Fruit fly (Drosophila melanogaster) whole organism, embryonic: ENCODE data around the gene CG31174.

Source experiments
- CG10959 ChIP-seq: fragments of 200-800 bp; sonication (Bioruptor generic); IDR thresholded peaks from 2 replicates; pipeline ENCODE4 v1.3.6; 2022; ENCODE audit warnings: missing biosample characterization, missing genetic modification characterization
- CG11723 ChIP-seq: fragments of 200-800 bp; sonication (Bioruptor generic); optimal IDR thresholded peaks from 2 replicates; lab custom pipeline; 2017; ENCODE audit warnings: missing biosample characterization, mild to moderate bottlenecking, missing genetic modification characterization
- CG1233 ChIP-seq: fragments of 200-800 bp; sonication (Bioruptor generic); optimal IDR thresholded peaks from 4 replicates; lab custom pipeline; 2018; ENCODE audit warnings: missing biosample characterization, mild to moderate bottlenecking, missing genetic modification characterization
- CG12942 ChIP-seq: fragments of 200-800 bp; sonication (Bioruptor generic); optimal IDR thresholded peaks from 3 replicates; lab custom pipeline; 2016; ENCODE audit warnings: missing biosample characterization, missing genetic modification characterization
- CG13123 ChIP-seq: fragments of 200-800 bp; sonication (Bioruptor generic); optimal IDR thresholded peaks from 2 replicates; lab custom pipeline; 2016; ENCODE audit warnings: missing biosample characterization, missing genetic modification characterization
- CG15479 ChIP-seq: fragments of 200-800 bp; sonication (Bioruptor generic); optimal IDR thresholded peaks from 3 replicates; lab custom pipeline; 2019; ENCODE audit warnings: missing biosample characterization, mild to moderate bottlenecking, missing genetic modification characterization, moderate library complexity
- CG17359 ChIP-seq: fragments of 200-800 bp; sonication (Bioruptor generic); optimal IDR thresholded peaks from 3 replicates; lab custom pipeline; 2018; ENCODE audit warnings: missing biosample characterization, mild to moderate bottlenecking, missing genetic modification characterization, moderate library complexity
- CG17385 ChIP-seq: fragments of 200-800 bp; sonication (Bioruptor generic); optimal IDR thresholded peaks from 3 replicates; lab custom pipeline; 2018; ENCODE audit warnings: missing biosample characterization, mild to moderate bottlenecking, missing genetic modification characterization
- CG2120 ChIP-seq: fragments of 200-800 bp; sonication (Bioruptor generic); optimal IDR thresholded peaks from 3 replicates; lab custom pipeline; 2016; ENCODE audit warnings: missing biosample characterization, missing genetic modification characterization
- CG3065 ChIP-seq: fragments of 200-800 bp; sonication (Bioruptor generic); optimal IDR thresholded peaks from 2 replicates; lab custom pipeline; 2016; ENCODE audit warnings: missing biosample characterization, missing genetic modification characterization
- CG33557 ChIP-seq: fragments of 200-800 bp; sonication (Bioruptor generic); optimal IDR thresholded peaks from 2 replicates; lab custom pipeline; 2019; ENCODE audit warnings: missing biosample characterization, mild to moderate bottlenecking, missing genetic modification characterization, moderate library complexity
- CG3726 ChIP-seq: fragments of 200-800 bp; sonication (Bioruptor generic); IDR thresholded peaks from 3 replicates; pipeline ENCODE4, ENCODE4 v1.3.6; 2022; ENCODE audit warnings: missing biosample characterization, missing genetic modification characterization
- CG43689 ChIP-seq: fragments of 200-800 bp; sonication (Bioruptor generic); IDR thresholded peaks from 2 replicates; pipeline ENCODE4 v1.3.6; 2022; ENCODE audit warnings: missing biosample characterization, missing genetic modification characterization
- CG4707 ChIP-seq: fragments of 200-800 bp; sonication (Bioruptor generic); optimal IDR thresholded peaks from 2 replicates; lab custom pipeline; 2018; ENCODE audit warnings: missing biosample characterization, mild to moderate bottlenecking, missing genetic modification characterization, moderate library complexity
- CG4854 ChIP-seq: fragments of 200-800 bp; sonication (Bioruptor generic); optimal IDR thresholded peaks from 2 replicates; lab custom pipeline; 2016; ENCODE audit warnings: missing biosample characterization, missing genetic modification characterization, inconsistent platforms
- CG6175 ChIP-seq: fragments of 200-800 bp; sonication (Bioruptor generic); IDR thresholded peaks from 3 replicates; pipeline ENCODE4 v1.3.6; 2022; ENCODE audit warnings: missing biosample characterization, missing genetic modification characterization
- CG8944 ChIP-seq: fragments of 200-800 bp; sonication (Bioruptor generic); optimal IDR thresholded peaks from 3 replicates; lab custom pipeline; 2016; ENCODE audit warnings: missing biosample characterization, missing genetic modification characterization
- CG9727 ChIP-seq: fragments of 200-800 bp; sonication (Bioruptor generic); optimal IDR thresholded peaks from 3 replicates; lab custom pipeline; 2017; ENCODE audit warnings: missing biosample characterization, mild to moderate bottlenecking, missing genetic modification characterization
- CkIIα-i1 ChIP-seq: fragments of 200-800 bp; sonication (Bioruptor generic); IDR thresholded peaks from 2 replicates; pipeline ENCODE4 v1.3.6; 2022; ENCODE audit warnings: missing biosample characterization, missing genetic modification characterization
- CoRest ChIP-seq: fragments of 200-800 bp; sonication (Bioruptor generic); optimal IDR thresholded peaks from 3 replicates; lab custom pipeline; 2018; ENCODE audit warnings: missing biosample characterization, mild to moderate bottlenecking, missing genetic modification characterization, moderate library complexity
- ERR ChIP-seq: fragments of 200-800 bp; sonication (Bioruptor generic); optimal IDR thresholded peaks from 2 replicates; lab custom pipeline; 2016; ENCODE audit warnings: missing biosample characterization, missing genetic modification characterization
- H15 ChIP-seq: fragments of 200-800 bp; sonication (Bioruptor generic); IDR thresholded peaks from 3 replicates; pipeline ENCODE4 v1.3.6; 2022; ENCODE audit warnings: missing biosample characterization, missing genetic modification characterization
- HHEX ChIP-seq: fragments of 200-800 bp; sonication (Bioruptor generic); optimal IDR thresholded peaks from 3 replicates; lab custom pipeline; 2017; ENCODE audit warnings: missing biosample characterization, mild to moderate bottlenecking, missing genetic modification characterization, missing genetic modification reagents
- Hand ChIP-seq: fragments of 200-800 bp; sonication (Bioruptor generic); optimal IDR thresholded peaks from 2 replicates; lab custom pipeline; 2017; ENCODE audit warnings: mild to moderate bottlenecking, missing biosample characterization, missing genetic modification reagents, missing genetic modification characterization
- Hmr ChIP-seq: fragments of 200-800 bp; sonication (Bioruptor generic); optimal IDR thresholded peaks from 3 replicates; lab custom pipeline; 2017; ENCODE audit warnings: mild to moderate bottlenecking, missing biosample characterization, missing genetic modification reagents, missing genetic modification characterization
- MTF-1 ChIP-seq: fragments of 200-800 bp; sonication (Bioruptor generic); optimal IDR thresholded peaks from 2 replicates; lab custom pipeline; 2018; ENCODE audit warnings: missing biosample characterization, mild to moderate bottlenecking, missing genetic modification characterization, borderline replicate concordance
- NC2α ChIP-seq: fragments of 200-800 bp; sonication (Bioruptor generic); optimal IDR thresholded peaks from 2 replicates; lab custom pipeline; 2016; ENCODE audit warnings: missing biosample characterization, missing genetic modification characterization
- Rfx ChIP-seq: fragments of 200-800 bp; sonication (Bioruptor generic); IDR thresholded peaks from 2 replicates; pipeline ENCODE4 v1.3.6; 2022; ENCODE audit warnings: missing biosample characterization, missing genetic modification characterization
- Sox100B ChIP-seq: fragments of 200-800 bp; sonication (Bioruptor generic); optimal IDR thresholded peaks from 3 replicates; lab custom pipeline; 2018; ENCODE audit warnings: missing biosample characterization, mild to moderate bottlenecking, missing genetic modification characterization
- bbx ChIP-seq: fragments of 200-800 bp; sonication (Bioruptor generic); IDR thresholded peaks from 2 replicates; pipeline ENCODE4 v1.3.6; 2022; ENCODE audit warnings: missing biosample characterization, missing genetic modification characterization; ENCODE audit not compliant: partially characterized antibody
- bigmax ChIP-seq: fragments of 200-800 bp; sonication (Bioruptor generic); optimal IDR thresholded peaks from 2 replicates; lab custom pipeline; 2018; ENCODE audit warnings: missing biosample characterization, mild to moderate bottlenecking, missing genetic modification characterization
- chm ChIP-seq: fragments of 200-800 bp; sonication (Bioruptor generic); IDR thresholded peaks from 2 replicates; pipeline ENCODE4 v1.3.6; 2022; ENCODE audit warnings: missing biosample characterization, missing genetic modification characterization
- chn ChIP-seq: fragments of 200-800 bp; sonication (Bioruptor generic); optimal IDR thresholded peaks from 2 replicates; lab custom pipeline; 2016; ENCODE audit warnings: missing biosample characterization, missing genetic modification characterization
- da ChIP-seq: fragments of 200-800 bp; sonication (Bioruptor generic); optimal IDR thresholded peaks from 2 replicates; lab custom pipeline; 2016; ENCODE audit warnings: missing biosample characterization, missing genetic modification characterization
- maf-S ChIP-seq: fragments of 200-800 bp; sonication (Bioruptor generic); optimal IDR thresholded peaks from 2 replicates; lab custom pipeline; 2016; ENCODE audit warnings: missing biosample characterization, missing genetic modification characterization
- mirr ChIP-seq: fragments of 200-800 bp; sonication (Bioruptor generic); optimal IDR thresholded peaks from 3 replicates; lab custom pipeline; 2018; ENCODE audit warnings: missing biosample characterization, mild to moderate bottlenecking, missing genetic modification characterization
- mld ChIP-seq: fragments of 200-800 bp; sonication (Bioruptor generic); IDR thresholded peaks from 3 replicates; pipeline ENCODE4 v1.3.6; 2022; ENCODE audit warnings: missing biosample characterization, missing genetic modification characterization; ENCODE audit not compliant: partially characterized antibody
- nerfin-2 ChIP-seq: fragments of 200-800 bp; sonication (Bioruptor generic); IDR thresholded peaks from 2 replicates; pipeline ENCODE4 v1.3.6; 2022; ENCODE audit warnings: missing biosample characterization, missing genetic modification characterization; ENCODE audit not compliant: partially characterized antibody
- pb ChIP-seq: fragments of 200-800 bp; sonication (Bioruptor generic); optimal IDR thresholded peaks from 3 replicates; lab custom pipeline; 2016; ENCODE audit warnings: missing biosample characterization, missing genetic modification characterization
- pfk ChIP-seq: fragments of 200-800 bp; sonication (Bioruptor generic); optimal IDR thresholded peaks from 2 replicates; lab custom pipeline; 2018; ENCODE audit warnings: missing biosample characterization, mild to moderate bottlenecking, missing genetic modification characterization, moderate library complexity
- phol ChIP-seq: fragments of 200-800 bp; sonication (Bioruptor generic); optimal IDR thresholded peaks from 3 replicates; lab custom pipeline; 2018; ENCODE audit warnings: missing biosample characterization, mild to moderate bottlenecking, missing genetic modification characterization, moderate library complexity
- ranshi ChIP-seq: fragments of 200-800 bp; sonication (Bioruptor generic); IDR thresholded peaks from 2 replicates; pipeline ENCODE4 v1.3.6; 2022; ENCODE audit warnings: missing biosample characterization, missing genetic modification characterization
- sd ChIP-seq: fragments of 200-800 bp; sonication (Bioruptor generic); optimal IDR thresholded peaks from 3 replicates; lab custom pipeline; 2018; ENCODE audit warnings: missing biosample characterization, mild to moderate bottlenecking, missing genetic modification characterization, moderate library complexity
- sqz ChIP-seq: fragments of 200-800 bp; sonication (Bioruptor generic); optimal IDR thresholded peaks from 3 replicates; lab custom pipeline; 2018; ENCODE audit warnings: missing biosample characterization, mild to moderate bottlenecking, missing genetic modification characterization
- tio ChIP-seq: fragments of 200-800 bp; sonication (Bioruptor generic); optimal IDR thresholded peaks from 2 replicates; lab custom pipeline; 2017; ENCODE audit warnings: missing biosample characterization, missing genetic modification characterization, inconsistent platforms
- trem ChIP-seq: fragments of 200-800 bp; optimal IDR thresholded peaks from 3 replicates; lab custom pipeline; 2019; ENCODE audit warnings: missing biosample characterization, mild to moderate bottlenecking, missing genetic modification characterization, moderate library complexity
- twi ChIP-seq: fragments of 200-800 bp; optimal IDR thresholded peaks from 2 replicates; lab custom pipeline; 2019; ENCODE audit warnings: missing biosample characterization, mild to moderate bottlenecking, missing genetic modification characterization, moderate library complexity
- wdn ChIP-seq: fragments of 200-800 bp; sonication (Bioruptor generic); IDR thresholded peaks from 2 replicates; pipeline ENCODE4 v1.3.6; 2022; ENCODE audit warnings: missing biosample characterization, missing genetic modification characterization
- wor ChIP-seq: fragments of 200-800 bp; sonication (Bioruptor generic); IDR thresholded peaks from 2 replicates; pipeline ENCODE4 v1.3.6; 2022; ENCODE audit warnings: missing biosample characterization, missing genetic modification characterization

The CG31174 gene

DNA sequence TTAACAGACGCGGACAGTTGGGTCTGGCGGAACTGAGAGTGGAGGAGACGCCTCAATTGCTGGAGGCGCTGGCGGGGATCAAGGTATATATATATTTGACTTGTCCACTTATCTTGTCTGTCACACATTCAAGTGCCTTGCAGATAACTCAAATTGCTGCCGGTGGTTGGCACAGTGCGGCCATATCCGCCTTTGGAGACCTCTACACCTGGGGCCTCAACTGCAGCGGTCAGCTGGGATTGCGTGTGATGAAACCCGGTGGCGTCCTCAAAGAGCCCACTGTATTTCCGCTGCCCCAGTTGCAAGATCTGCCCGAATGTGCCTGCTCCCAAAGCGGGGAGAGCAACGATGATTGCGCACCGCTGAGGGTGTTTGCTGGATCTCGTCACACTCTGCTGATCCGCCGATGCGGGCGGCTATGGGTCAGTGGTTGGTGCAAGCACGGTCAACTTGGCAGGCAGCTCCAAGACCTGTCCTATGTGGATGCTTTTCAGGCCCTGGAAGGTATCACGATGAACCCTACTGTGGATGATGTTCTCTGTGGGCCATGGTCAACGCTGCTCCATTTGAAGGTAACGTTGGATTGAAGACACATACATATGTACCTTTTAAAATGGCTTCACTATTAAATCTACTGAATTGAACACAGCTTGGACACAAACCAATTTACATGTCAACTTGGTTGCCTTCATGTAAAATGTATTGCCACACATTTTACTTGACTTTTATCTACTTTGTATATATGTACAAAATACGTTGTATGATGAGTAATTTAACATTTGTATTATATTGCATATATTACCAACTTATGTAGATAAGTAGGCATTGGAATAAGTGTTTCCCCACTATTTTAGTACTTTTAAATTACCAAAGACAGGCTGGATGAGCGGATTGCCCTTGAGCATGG, 19.6 kb upstream of the CG31174 start, which contains the start of gene CG43844 (continued):
- TF ChIP-seq CG33557 (GFP tag; lab: Kevin White, UChicago) (no peak), bigmax (no peak), phol (tag; lab: Kevin White, UChicago) (no peak), maf-S (GFP tag; lab: Kevin White, UChicago) (no peak), sd (tag; lab: Kevin White, UChicago) (no peak), CG2120 (GFP tag; lab: Kevin White, UChicago) (no peak), chm (GFP tag; lab: Robert Waterston, UW) (no peak), pb (GFP tag; lab: Kevin White, UChicago) (no peak), CG9727 (GFP tag; lab: Kevin White, UChicago) (no peak), mirr (GFP tag; lab: Kevin White, UChicago) (no peak), da (no peak), ERR (no peak), bbx (no peak), nerfin-2 (GFP tag; lab: Robert Waterston, UW) (peak; percentile 53; the same call in 1 of the 2 replicates), CG12942 (no peak), CG6175 (GFP tag; lab: Robert Waterston, UW) (no peak), Sox100B (no peak), sqz (GFP tag; lab: Kevin White, UChicago) (no peak), CG11723 (no peak), tio (GFP tag; lab: Kevin White, UChicago) (no peak), CG1233 (GFP tag; lab: Kevin White, UChicago) (no peak), CG17359 (tag; lab: Kevin White, UChicago) (no peak), ranshi (no peak), twi (tag; lab: Kevin White, UChicago) (no peak), chn (GFP tag; lab: Kevin White, UChicago) (no peak), Hand (GFP tag; lab: Kevin White, UChicago) (no peak), trem (tag; lab: Kevin White, UChicago) (peak; percentile 7), pfk (no peak), HHEX (no peak), CG4854 (no peak), wor (GFP tag; lab: Robert Waterston, UW) (no peak), Rfx (GFP tag; lab: Robert Waterston, UW) (peak; percentile 24; the same call in 1 of the 2 replicates), CG13123 (no peak), CG3726 (GFP tag; lab: Robert Waterston, UW) (no peak), Hmr (GFP tag; lab: Kevin White, UChicago) (peak; percentile 37), CG17385 (GFP tag; lab: Kevin White, UChicago) (no peak), mld (GFP tag; lab: Robert Waterston, UW) (no peak), CG8944 (GFP tag; lab: Kevin White, UChicago) (no peak), H15 (no peak), CG43689 (GFP tag; lab: Robert Waterston, UW) (no peak), CG15479 (GFP tag; lab: Kevin White, UChicago) (no peak), CG4707 (GFP tag; lab: Kevin White, UChicago) (no peak), CG10959 (GFP tag; lab: Robert Waterston, UW) (no peak), NC2α (GFP tag; lab: Kevin White, UChicago) (no peak), CoRest (tag; lab: Kevin White, UChicago) (no peak), CG3065 (GFP tag; lab: Kevin White, UChicago) (no peak), wdn (GFP tag; lab: Robert Waterston, UW) (no peak), MTF-1 (no peak), CkIIα-i1 (GFP tag; lab: Robert Waterston, UW) (no peak)
